1 fruit fly cellular context compared by ENCODE assay signal in genomic region chrX:12470187-12470931, dm6.
TF ChIP-seq lines count a peak whose summit lies in the region.

No protein-coding gene starts in this region.

TF ChIP-seq in whole organism, embryonic, 481 proteins besides CTCF, POLR2A, EP300 and RAD21 (continued from another document):
- no peak for TF ChIP-seq pho (GFP tag; optimal IDR thresholded peaks at IDR 0.05; lab: Kevin White, UChicago)
- TF ChIP-seq GATAe (GFP tag; conservative IDR thresholded peaks at IDR 0.05; lab: Robert Waterston, UW) = no peak
- TF ChIP-seq CG3726 (GFP tag; IDR thresholded peaks at IDR 0.05; lab: Robert Waterston, UW) = 0 out of 3 replicates have a peak, but pooled peaks have one; percentile 53
- no peak for TF ChIP-seq ERR (GFP tag; optimal IDR thresholded peaks at IDR 0.05; lab: Kevin White, UChicago)
- no peak for TF ChIP-seq jumu (GFP tag; optimal IDR thresholded peaks at IDR 0.05; lab: Kevin White, UChicago)
- no peak for TF ChIP-seq emc (GFP tag; optimal IDR thresholded peaks at IDR 0.05; lab: Kevin White, UChicago)
- no peak for TF ChIP-seq mld (GFP tag; IDR thresholded peaks at IDR 0.05; lab: Robert Waterston, UW; ENCODE audit: partially characterized antibody)
- TF ChIP-seq Taf1 (GFP tag; IDR thresholded peaks at IDR 0.05; lab: Robert Waterston, UW) = peak; percentile 30; the same call in 1 of the 2 replicates
- TF ChIP-seq kay (GFP tag; optimal IDR thresholded peaks at IDR 0.05; lab: Kevin White, UChicago) = no peak
- TF ChIP-seq Myb (GFP tag; optimal IDR thresholded peaks at IDR 0.05; lab: Kevin White, UChicago) = no peak
- peak; percentile 15; the same call in 1 of the 2 replicates for TF ChIP-seq MBD-R2 (GFP tag; IDR thresholded peaks at IDR 0.05; lab: Robert Waterston, UW)
- TF ChIP-seq CG7556 (GFP tag; optimal IDR thresholded peaks at IDR 0.05; lab: Kevin White, UChicago) = peak; percentile 47
- 0 out of 4 replicates have a peak, but pooled peaks have one; percentile 50 for TF ChIP-seq chinmo (GFP tag; IDR thresholded peaks at IDR 0.05; lab: Robert Waterston, UW; ENCODE audit: partially characterized antibody)
- TF ChIP-seq kah (GFP tag; optimal IDR thresholded peaks at IDR 0.05; lab: Kevin White, UChicago) = no peak
- 0 out of 2 replicates have a peak, but pooled peaks have one; percentile 40 for TF ChIP-seq danr (GFP tag; IDR thresholded peaks at IDR 0.05; lab: Robert Waterston, UW)
- peak; percentile 32 for TF ChIP-seq lilli (GFP tag; optimal IDR thresholded peaks at IDR 0.05; lab: Kevin White, UChicago)
- TF ChIP-seq vfl (GFP tag; optimal IDR thresholded peaks at IDR 0.05; lab: Kevin White, UChicago) = no peak
- TF ChIP-seq Ets65A (GFP tag; lab: Kevin White, UChicago) = peak; percentile 76
- no peak for TF ChIP-seq ac (GFP tag; optimal IDR thresholded peaks at IDR 0.05; lab: Kevin White, UChicago)
- peak; percentile 75 for TF ChIP-seq Atf6 (GFP tag; IDR thresholded peaks at IDR 0.05; lab: Robert Waterston, UW)
- no peak for TF ChIP-seq ftz-f1 (GFP tag; optimal IDR thresholded peaks at IDR 0.05; lab: Kevin White, UChicago)
- no peak for TF ChIP-seq HmgD (GFP tag; optimal IDR thresholded peaks at IDR 0.05; lab: Kevin White, UChicago)
- TF ChIP-seq CG13123 (GFP tag; optimal IDR thresholded peaks at IDR 0.05; lab: Kevin White, UChicago) = no peak
- no peak for TF ChIP-seq CG33213 (GFP tag; optimal IDR thresholded peaks at IDR 0.05; lab: Kevin White, UChicago)
- TF ChIP-seq CG31365 (tag; optimal IDR thresholded peaks at IDR 0.05; lab: Kevin White, UChicago) = no peak
- TF ChIP-seq CG11093 (GFP tag; IDR thresholded peaks at IDR 0.05; lab: Robert Waterston, UW) = peak; percentile 27; the same call in 1 of the 3 replicates
- peak; percentile 72 for TF ChIP-seq Fer3 (tag; optimal IDR thresholded peaks at IDR 0.05; lab: Kevin White, UChicago)
- peak; percentile 26 for TF ChIP-seq CG5180 (GFP tag; optimal IDR thresholded peaks at IDR 0.05; lab: Kevin White, UChicago)
- TF ChIP-seq CG9609 (GFP tag; optimal IDR thresholded peaks at IDR 0.05; lab: Kevin White, UChicago) = no peak
- TF ChIP-seq ind (GFP tag; optimal IDR thresholded peaks at IDR 0.05; lab: Kevin White, UChicago) = peak; percentile 50
- no peak for TF ChIP-seq CG14965 (GFP tag; optimal IDR thresholded peaks at IDR 0.05; lab: Kevin White, UChicago; ENCODE audit: borderline replicate concordance)
- TF ChIP-seq CG3407 (GFP tag; optimal IDR thresholded peaks at IDR 0.05; lab: Kevin White, UChicago) = no peak
- TF ChIP-seq B-H1 (GFP tag; IDR thresholded peaks at IDR 0.05; lab: Robert Waterston, UW) = peak; percentile 12; the same call in 1 of the 3 replicates
- peak; percentile 62 for TF ChIP-seq cwo (GFP tag; optimal IDR thresholded peaks at IDR 0.05; lab: Kevin White, UChicago)
- TF ChIP-seq CG17802 (tag; optimal IDR thresholded peaks at IDR 0.05; lab: Kevin White, UChicago) = no peak
- TF ChIP-seq toy (GFP tag; IDR thresholded peaks at IDR 0.05; lab: Robert Waterston, UW) = no peak
- TF ChIP-seq Lpt (GFP tag; optimal IDR thresholded peaks at IDR 0.05; lab: Kevin White, UChicago) = no peak
- peak; percentile 66 for TF ChIP-seq dmrt99B (tag; optimal IDR thresholded peaks at IDR 0.05; lab: Kevin White, UChicago)
- peak; percentile 37; the same call in 1 of the 2 replicates for TF ChIP-seq ap (GFP tag; IDR thresholded peaks at IDR 0.05; lab: Robert Waterston, UW)
- no peak for TF ChIP-seq Hey (tag; optimal IDR thresholded peaks at IDR 0.05; lab: Kevin White, UChicago)
- no peak for TF ChIP-seq gro (GFP tag; optimal IDR thresholded peaks at IDR 0.05; lab: Kevin White, UChicago)
- TF ChIP-seq tio (GFP tag; optimal IDR thresholded peaks at IDR 0.05; lab: Kevin White, UChicago) = peak; percentile 29
- peak; percentile 36 for TF ChIP-seq CG17829 (tag; optimal IDR thresholded peaks at IDR 0.05; lab: Kevin White, UChicago)
- TF ChIP-seq Sry-β (GFP tag; optimal IDR thresholded peaks at IDR 0.05; lab: Kevin White, UChicago) = no peak
- peak; percentile 58 for TF ChIP-seq CG12659 (GFP tag; optimal IDR thresholded peaks at IDR 0.05; lab: Kevin White, UChicago)
- peak; percentile 64 for TF ChIP-seq E2f1 (GFP tag; IDR thresholded peaks at IDR 0.05; lab: Robert Waterston, UW)
- TF ChIP-seq CG12071 (GFP tag; optimal IDR thresholded peaks at IDR 0.05; lab: Kevin White, UChicago) = no peak
- TF ChIP-seq tin (GFP tag; optimal IDR thresholded peaks at IDR 0.05; lab: Kevin White, UChicago) = no peak
- peak; percentile 72 for TF ChIP-seq lmd (GFP tag; IDR thresholded peaks at IDR 0.05; lab: Robert Waterston, UW)
- peak; percentile 47; the same call in 1 of the 2 replicates for TF ChIP-seq CG17612 (GFP tag; IDR thresholded peaks at IDR 0.05; lab: Robert Waterston, UW)
- no peak for TF ChIP-seq Lim3 (GFP tag; IDR thresholded peaks at IDR 0.05; lab: Robert Waterston, UW)
- no peak for TF ChIP-seq sna (GFP tag; IDR thresholded peaks at IDR 0.05; lab: Robert Waterston, UW; ENCODE audit: partially characterized antibody)
- 0 out of 4 replicates have a peak, but pooled peaks have one; percentile 21 for TF ChIP-seq Dll (GFP tag; IDR thresholded peaks at IDR 0.05; lab: Robert Waterston, UW; ENCODE audit: partially characterized antibody)
- TF ChIP-seq lov (optimal IDR thresholded peaks at IDR 0.05; lab: Kevin White, UChicago) = no peak
- TF ChIP-seq lov (GFP tag; IDR thresholded peaks at IDR 0.05; lab: Robert Waterston, UW) = no peak
- TF ChIP-seq nerfin-1 (tag; optimal IDR thresholded peaks at IDR 0.05; lab: Kevin White, UChicago) = peak; percentile 65
- no peak for TF ChIP-seq CG33557 (GFP tag; optimal IDR thresholded peaks at IDR 0.05; lab: Kevin White, UChicago)
- TF ChIP-seq gcm (GFP tag; optimal IDR thresholded peaks at IDR 0.05; lab: Kevin White, UChicago) = no peak
- peak; percentile 74 for TF ChIP-seq CG3847 (GFP tag; IDR thresholded peaks at IDR 0.05; lab: Robert Waterston, UW)
- peak; percentile 62; the same call in 1 of the 2 replicates for TF ChIP-seq CG32767 (GFP tag; IDR thresholded peaks at IDR 0.05; lab: Robert Waterston, UW)
- peak; percentile 73 for TF ChIP-seq fd3F (GFP tag; optimal IDR thresholded peaks at IDR 0.05; lab: Kevin White, UChicago)
- peak; percentile 32 for TF ChIP-seq sd (tag; optimal IDR thresholded peaks at IDR 0.05; lab: Kevin White, UChicago)
- no peak for TF ChIP-seq crp (GFP tag; optimal IDR thresholded peaks at IDR 0.05; lab: Kevin White, UChicago)
- TF ChIP-seq btn (GFP tag; optimal IDR thresholded peaks at IDR 0.05; lab: Kevin White, UChicago) = no peak
- no peak for TF ChIP-seq jing (GFP tag; optimal IDR thresholded peaks at IDR 0.05; lab: Kevin White, UChicago)
- peak; percentile 52 for TF ChIP-seq BtbVII (GFP tag; optimal IDR thresholded peaks at IDR 0.05; lab: Kevin White, UChicago)
- no peak for TF ChIP-seq run (tag; optimal IDR thresholded peaks at IDR 0.05; lab: Kevin White, UChicago)
- TF ChIP-seq CG12942 (GFP tag; optimal IDR thresholded peaks at IDR 0.05; lab: Kevin White, UChicago) = peak; percentile 6
- peak; percentile 53 for TF ChIP-seq CG15269 (tag; optimal IDR thresholded peaks at IDR 0.05; lab: Kevin White, UChicago)
- TF ChIP-seq CG2889 (GFP tag; IDR thresholded peaks at IDR 0.05; lab: Robert Waterston, UW) = peak; percentile 70; the same call in 2 of the 3 replicates
- peak; percentile 58; the same call in 1 of the 3 replicates for TF ChIP-seq H15 (GFP tag; IDR thresholded peaks at IDR 0.05; lab: Robert Waterston, UW)
- no peak for TF ChIP-seq inv (GFP tag; IDR thresholded peaks at IDR 0.05; lab: Robert Waterston, UW; ENCODE audit: partially characterized antibody)
- peak; percentile 65 for TF ChIP-seq unpg (GFP tag; optimal IDR thresholded peaks at IDR 0.05; lab: Kevin White, UChicago)
- TF ChIP-seq CG18764 (GFP tag; optimal IDR thresholded peaks at IDR 0.05; lab: Kevin White, UChicago) = no peak
- TF ChIP-seq CrebB (tag; optimal IDR thresholded peaks at IDR 0.05; lab: Kevin White, UChicago) = no peak
- TF ChIP-seq Atf3 (GFP tag; optimal IDR thresholded peaks at IDR 0.05; lab: Kevin White, UChicago) = peak; percentile 68
- no peak for TF ChIP-seq Vsx1 (GFP tag; optimal IDR thresholded peaks at IDR 0.05; lab: Kevin White, UChicago)
- TF ChIP-seq CG16815 (GFP tag; optimal IDR thresholded peaks at IDR 0.05; lab: Kevin White, UChicago) = no peak
- TF ChIP-seq Neu2 (GFP tag; optimal IDR thresholded peaks at IDR 0.05; lab: Kevin White, UChicago; ENCODE audit: borderline replicate concordance) = no peak
- no peak for TF ChIP-seq fd102C (GFP tag; optimal IDR thresholded peaks at IDR 0.05; lab: Kevin White, UChicago)
- TF ChIP-seq CG1233 (GFP tag; optimal IDR thresholded peaks at IDR 0.05; lab: Kevin White, UChicago) = peak; percentile 56
- peak; percentile 30 for TF ChIP-seq CG8281 (tag; optimal IDR thresholded peaks at IDR 0.05; lab: Kevin White, UChicago)
- no peak for TF ChIP-seq fru (optimal IDR thresholded peaks at IDR 0.05; lab: Kevin White, UChicago)
- peak; percentile 16 for TF ChIP-seq CG14710 (tag; optimal IDR thresholded peaks at IDR 0.05; lab: Kevin White, UChicago)
- peak; percentile 14 for TF ChIP-seq CG7928 (GFP tag; optimal IDR thresholded peaks at IDR 0.05; lab: Kevin White, UChicago)
- no peak for TF ChIP-seq ems (GFP tag; optimal IDR thresholded peaks at IDR 0.05; lab: Kevin White, UChicago)
- no peak for TF ChIP-seq CG10462 (GFP tag; optimal IDR thresholded peaks at IDR 0.05; lab: Kevin White, UChicago)
- peak; percentile 33; the same call in 1 of the 2 replicates for TF ChIP-seq CG4404 (GFP tag; IDR thresholded peaks at IDR 0.05; lab: Robert Waterston, UW)
- no peak for TF ChIP-seq CG10431 (GFP tag; optimal IDR thresholded peaks at IDR 0.05; lab: Kevin White, UChicago)
- peak; percentile 45 for TF ChIP-seq CG10209 (GFP tag; optimal IDR thresholded peaks at IDR 0.05; lab: Kevin White, UChicago)
- TF ChIP-seq CG2199 (GFP tag; IDR thresholded peaks at IDR 0.05; lab: Robert Waterston, UW) = 0 out of 3 replicates have a peak, but pooled peaks have one; percentile 45
- TF ChIP-seq mam (GFP tag; optimal IDR thresholded peaks at IDR 0.05; lab: Kevin White, UChicago) = peak; percentile 11
- no peak for TF ChIP-seq Camta (GFP tag; optimal IDR thresholded peaks at IDR 0.05; lab: Kevin White, UChicago)
- TF ChIP-seq Rfx (GFP tag; IDR thresholded peaks at IDR 0.05; lab: Robert Waterston, UW) = peak; percentile 84
- TF ChIP-seq CG4617 (GFP tag; optimal IDR thresholded peaks at IDR 0.05; lab: Kevin White, UChicago; ENCODE audit: borderline replicate concordance) = no peak
- no peak for TF ChIP-seq Bteb2 (GFP tag; optimal IDR thresholded peaks at IDR 0.05; lab: Kevin White, UChicago)
- TF ChIP-seq CG7839 (tag; optimal IDR thresholded peaks at IDR 0.05; lab: Kevin White, UChicago) = peak; percentile 72
- peak; percentile 48 for TF ChIP-seq CG13624 (GFP tag; optimal IDR thresholded peaks at IDR 0.05; lab: Kevin White, UChicago)
- TF ChIP-seq B-H2 (GFP tag; optimal IDR thresholded peaks at IDR 0.05; lab: Kevin White, UChicago) = peak; percentile 17
- TF ChIP-seq CG11723 (GFP tag; optimal IDR thresholded peaks at IDR 0.05; lab: Kevin White, UChicago) = peak; percentile 29
- TF ChIP-seq HLHmδ (GFP tag; optimal IDR thresholded peaks at IDR 0.05; lab: Kevin White, UChicago) = no peak
- TF ChIP-seq CG14860 (GFP tag; IDR thresholded peaks at IDR 0.05; lab: Robert Waterston, UW; ENCODE audit: partially characterized antibody) = no peak
- TF ChIP-seq cato (GFP tag; optimal IDR thresholded peaks at IDR 0.05; lab: Kevin White, UChicago; ENCODE audit: borderline replicate concordance) = no peak
- TF ChIP-seq Rx (GFP tag; IDR thresholded peaks at IDR 0.05; lab: Robert Waterston, UW) = peak; percentile 59
- TF ChIP-seq CG6683 (GFP tag; optimal IDR thresholded peaks at IDR 0.05; lab: Kevin White, UChicago) = peak; percentile 24
- peak in 1 of 2 experiments; percentile 49 for TF ChIP-seq dpn (GFP tag; optimal IDR thresholded peaks at IDR 0.05; lab: Kevin White, UChicago)
- peak; percentile 68 for TF ChIP-seq sisA (GFP tag; IDR thresholded peaks at IDR 0.05; lab: Robert Waterston, UW)
- peak; percentile 80 for TF ChIP-seq CG9932 (GFP tag; IDR thresholded peaks at IDR 0.05; lab: Robert Waterston, UW)
